Fruit fly (Drosophila melanogaster) whole organism, embryonic: Measurements from ENCODE around the gene CG13991.

Experiments used
- Atf-2 ChIP-seq: fragments of 200-800 bp; sonication (Bioruptor generic); optimal IDR thresholded peaks from 2 replicates; lab custom pipeline; 2016; ENCODE audit warnings: missing biosample characterization, missing genetic modification characterization
- BtbVII ChIP-seq: fragments of 200-800 bp; sonication (Bioruptor generic); optimal IDR thresholded peaks from 3 replicates; lab custom pipeline; 2017; ENCODE audit warnings: missing biosample characterization, mild to moderate bottlenecking, missing genetic modification characterization
- CG10274 ChIP-seq: fragments of 200-800 bp; sonication (Bioruptor generic); optimal IDR thresholded peaks from 3 replicates; lab custom pipeline; 2017; ENCODE audit warnings: missing biosample characterization, mild to moderate bottlenecking, missing genetic modification characterization
- CG10321 ChIP-seq: fragments of 200-800 bp; sonication (Bioruptor generic); IDR thresholded peaks from 2 replicates; pipeline ENCODE4 v1.3.6; 2022; ENCODE audit warnings: missing biosample characterization, missing genetic modification characterization
- CG11560 ChIP-seq: fragments of 200-800 bp; sonication (Bioruptor generic); IDR thresholded peaks from 3 replicates; pipeline ENCODE4 v1.3.6; 2022; ENCODE audit warnings: missing biosample characterization, missing genetic modification characterization
- CG12155 ChIP-seq: fragments of 200-800 bp; sonication (Bioruptor generic); optimal IDR thresholded peaks from 3 replicates; lab custom pipeline; 2016; ENCODE audit warnings: missing biosample characterization, missing genetic modification characterization
- CG13296 ChIP-seq: fragments of 200-800 bp; sonication (Bioruptor generic); optimal IDR thresholded peaks from 3 replicates; lab custom pipeline; 2018; ENCODE audit warnings: missing biosample characterization, mild to moderate bottlenecking, missing genetic modification characterization
- CG13894 ChIP-seq: fragments of 200-800 bp; sonication (Bioruptor generic); optimal IDR thresholded peaks from 3 replicates; lab custom pipeline; 2018; ENCODE audit warnings: missing biosample characterization, mild to moderate bottlenecking, missing genetic modification characterization, moderate library complexity
- CG15073 ChIP-seq: fragments of 200-800 bp; sonication (Bioruptor generic); optimal IDR thresholded peaks from 2 replicates; lab custom pipeline; 2016; ENCODE audit warnings: missing biosample characterization, missing genetic modification characterization
- CG2202 ChIP-seq: fragments of 200-800 bp; sonication (Bioruptor generic); optimal IDR thresholded peaks from 2 replicates; lab custom pipeline; 2018; ENCODE audit warnings: missing biosample characterization, mild to moderate bottlenecking, missing genetic modification characterization
- CG2712 ChIP-seq: fragments of 200-800 bp; optimal IDR thresholded peaks from 3 replicates; lab custom pipeline; 2019; ENCODE audit warnings: missing biosample characterization, mild to moderate bottlenecking, missing genetic modification characterization, moderate library complexity
- CG2889 ChIP-seq: fragments of 200-800 bp; sonication (Bioruptor generic); IDR thresholded peaks from 3 replicates; pipeline ENCODE4 v1.3.6; 2022; ENCODE audit warnings: missing biosample characterization, missing genetic modification characterization
- CG30431 ChIP-seq: fragments of 200-800 bp; sonication (Bioruptor generic); optimal IDR thresholded peaks from 2 replicates; lab custom pipeline; 2017; ENCODE audit warnings: missing biosample characterization, missing genetic modification characterization
- CG34376 ChIP-seq: fragments of 200-800 bp; sonication (Bioruptor generic); optimal IDR thresholded peaks from 2 replicates; lab custom pipeline; 2018; ENCODE audit warnings: missing biosample characterization, mild to moderate bottlenecking, missing genetic modification characterization
- CG4424 ChIP-seq: fragments of 200-800 bp; sonication (Bioruptor generic); optimal IDR thresholded peaks from 3 replicates; lab custom pipeline; 2016; ENCODE audit warnings: missing biosample characterization, missing genetic modification characterization
- CG4730 ChIP-seq: fragments of 200-800 bp; sonication (Bioruptor generic); IDR thresholded peaks from 2 replicates; pipeline ENCODE4 v1.3.6; 2022; ENCODE audit warnings: missing biosample characterization, missing genetic modification characterization
- CG6272 ChIP-seq: fragments of 200-800 bp; sonication (Bioruptor generic); IDR thresholded peaks from 2 replicates; pipeline ENCODE4 v1.3.6; 2022; ENCODE audit warnings: missing biosample characterization, missing genetic modification characterization
- CG7372 ChIP-seq: fragments of 200-800 bp; sonication (Bioruptor generic); IDR thresholded peaks from 2 replicates; pipeline ENCODE4 v1.3.6; 2022; ENCODE audit warnings: missing biosample characterization, missing genetic modification characterization
- CG7987 ChIP-seq: fragments of 200-800 bp; sonication (Bioruptor generic); optimal IDR thresholded peaks from 2 replicates; lab custom pipeline; 2018; ENCODE audit warnings: missing biosample characterization, mild to moderate bottlenecking, missing genetic modification characterization, moderate library complexity
- CG8359 ChIP-seq: fragments of 200-800 bp; sonication (Bioruptor generic); optimal IDR thresholded peaks from 2 replicates; lab custom pipeline; 2017; ENCODE audit warnings: missing biosample characterization, mild to moderate bottlenecking, missing genetic modification characterization, borderline replicate concordance
- Dbx ChIP-seq: fragments of 200-800 bp; sonication (Bioruptor generic); IDR thresholded peaks from 3 replicates; pipeline ENCODE4 v1.3.6; 2022; ENCODE audit warnings: missing biosample characterization, missing genetic modification characterization
- Doc2 ChIP-seq: fragments of 200-800 bp; sonication (Bioruptor generic); IDR thresholded peaks from 2 replicates; pipeline ENCODE4 v1.3.6; 2022; ENCODE audit warnings: missing biosample characterization, missing genetic modification characterization
- Dp ChIP-seq: fragments of 200-800 bp; sonication (Bioruptor generic); optimal IDR thresholded peaks from 2 replicates; lab custom pipeline; 2018; ENCODE audit warnings: missing biosample characterization, mild to moderate bottlenecking, missing genetic modification characterization, moderate library complexity
- Fer2 ChIP-seq: fragments of 200-800 bp; sonication (Bioruptor generic); optimal IDR thresholded peaks from 2 replicates; lab custom pipeline; 2018; ENCODE audit warnings: missing biosample characterization, mild to moderate bottlenecking, missing genetic modification characterization, moderate library complexity
- HHEX ChIP-seq: fragments of 200-800 bp; sonication (Bioruptor generic); optimal IDR thresholded peaks from 3 replicates; lab custom pipeline; 2017; ENCODE audit warnings: missing biosample characterization, mild to moderate bottlenecking, missing genetic modification characterization, missing genetic modification reagents
- HLHmδ ChIP-seq: fragments of 200-800 bp; sonication (Bioruptor generic); optimal IDR thresholded peaks from 2 replicates; lab custom pipeline; 2018; ENCODE audit warnings: missing biosample characterization, mild to moderate bottlenecking, missing genetic modification characterization, moderate library complexity
- Kr ChIP-seq: fragments of 200-800 bp; sonication (Bioruptor generic); optimal IDR thresholded peaks from 2 replicates; lab custom pipeline; 2017; ENCODE audit warnings: missing biosample characterization, mild to moderate bottlenecking, missing genetic modification characterization
- Rx ChIP-seq: fragments of 200-800 bp; sonication (Bioruptor generic); IDR thresholded peaks from 2 replicates; pipeline ENCODE4 v1.3.6; 2022; ENCODE audit warnings: missing biosample characterization, missing genetic modification characterization
- Side ChIP-seq: fragments of 200-800 bp; sonication (Bioruptor generic); optimal IDR thresholded peaks from 2 replicates; lab custom pipeline; 2016; ENCODE audit warnings: missing biosample characterization, missing genetic modification characterization
- Sox102F ChIP-seq: fragments of 200-800 bp; sonication (Bioruptor generic); optimal IDR thresholded peaks from 2 replicates; lab custom pipeline; 2018; ENCODE audit warnings: missing biosample characterization, mild to moderate bottlenecking, missing genetic modification characterization, moderate library complexity
- Usf ChIP-seq: fragments of 200-800 bp; sonication (Bioruptor generic); optimal IDR thresholded peaks from 2 replicates; lab custom pipeline; 2017; ENCODE audit warnings: missing genotype, missing biosample characterization, missing genetic modification characterization
- abd-A ChIP-seq: fragments of 200-800 bp; sonication (Bioruptor generic); optimal IDR thresholded peaks from 3 replicates; lab custom pipeline; 2019; ENCODE audit warnings: missing biosample characterization, mild to moderate bottlenecking, missing genetic modification characterization, moderate library complexity
- ash1 ChIP-seq: fragments of 200-800 bp; sonication (Bioruptor generic); optimal IDR thresholded peaks from 2 replicates; lab custom pipeline; 2018; ENCODE audit warnings: missing biosample characterization, mild to moderate bottlenecking, missing genetic modification characterization
- bbx ChIP-seq: fragments of 200-800 bp; sonication (Bioruptor generic); IDR thresholded peaks from 2 replicates; pipeline ENCODE4 v1.3.6; 2022; ENCODE audit warnings: missing biosample characterization, missing genetic modification characterization; ENCODE audit not compliant: partially characterized antibody
- chif ChIP-seq, 2 experiments: fragments of 200-800 bp; sonication (Bioruptor generic); optimal IDR thresholded peaks; 3 replicates each; lab custom pipeline; 2016; ENCODE audit warnings: missing biosample characterization in 2 of 2, missing genetic modification characterization in 2 of 2
- dati ChIP-seq: fragments of 200-800 bp; sonication (Bioruptor generic); IDR thresholded peaks from 2 replicates; pipeline ENCODE4 v1.3.6; 2022; ENCODE audit warnings: missing biosample characterization, missing genetic modification characterization
- dmrt99B ChIP-seq: fragments of 200-800 bp; sonication (Bioruptor generic); optimal IDR thresholded peaks from 2 replicates; lab custom pipeline; 2018; ENCODE audit warnings: missing biosample characterization, mild to moderate bottlenecking, missing genetic modification characterization, moderate library complexity
- fd64A ChIP-seq: fragments of 200-800 bp; sonication (Bioruptor generic); optimal IDR thresholded peaks from 3 replicates; lab custom pipeline; 2018; ENCODE audit warnings: missing biosample characterization, mild to moderate bottlenecking, missing genetic modification characterization
- ftz-f1 ChIP-seq: fragments of 200-800 bp; sonication (Bioruptor generic); optimal IDR thresholded peaks from 2 replicates; lab custom pipeline; 2016; ENCODE audit warnings: missing biosample characterization, missing genetic modification characterization
- gsb ChIP-seq: fragments of 200-800 bp; sonication (Bioruptor generic); IDR thresholded peaks from 2 replicates; pipeline ENCODE4 v1.3.6; 2022; ENCODE audit warnings: missing biosample characterization, missing genetic modification characterization
- hb ChIP-seq: fragments of 200-800 bp; sonication (Bioruptor generic); IDR thresholded peaks from 3 replicates; pipeline ENCODE4 v1.3.6; 2022; ENCODE audit warnings: missing biosample characterization, missing genetic modification characterization; ENCODE audit not compliant: partially characterized antibody
- nau ChIP-seq: fragments of 200-800 bp; sonication (Bioruptor generic); optimal IDR thresholded peaks from 3 replicates; lab custom pipeline; 2017; ENCODE audit warnings: missing biosample characterization, mild to moderate bottlenecking, missing genetic modification characterization, missing genetic modification reagents
- pfk ChIP-seq: fragments of 200-800 bp; sonication (Bioruptor generic); optimal IDR thresholded peaks from 2 replicates; lab custom pipeline; 2018; ENCODE audit warnings: missing biosample characterization, mild to moderate bottlenecking, missing genetic modification characterization, moderate library complexity
- phol ChIP-seq: fragments of 200-800 bp; sonication (Bioruptor generic); optimal IDR thresholded peaks from 3 replicates; lab custom pipeline; 2018; ENCODE audit warnings: missing biosample characterization, mild to moderate bottlenecking, missing genetic modification characterization, moderate library complexity
- pita ChIP-seq: fragments of 200-800 bp; sonication (Bioruptor generic); optimal IDR thresholded peaks from 2 replicates; lab custom pipeline; 2017; ENCODE audit warnings: missing biosample characterization, mild to moderate bottlenecking, missing genetic modification characterization
- pnt ChIP-seq: fragments of 200-800 bp; sonication (Bioruptor generic); optimal IDR thresholded peaks from 3 replicates; lab custom pipeline; 2016; ENCODE audit warnings: missing biosample characterization, missing genetic modification characterization
- pum ChIP-seq: fragments of 200-800 bp; sonication (Bioruptor generic); optimal IDR thresholded peaks from 2 replicates; lab custom pipeline; 2016; ENCODE audit warnings: missing biosample characterization, missing genetic modification characterization
- ranshi ChIP-seq: fragments of 200-800 bp; sonication (Bioruptor generic); IDR thresholded peaks from 2 replicates; pipeline ENCODE4 v1.3.6; 2022; ENCODE audit warnings: missing biosample characterization, missing genetic modification characterization
- row ChIP-seq: fragments of 200-800 bp; sonication (Bioruptor generic); IDR thresholded peaks from 3 replicates; pipeline ENCODE4 v1.3.6; 2022; ENCODE audit warnings: missing biosample characterization, missing genetic modification characterization
- scrt ChIP-seq: fragments of 200-800 bp; sonication (Bioruptor generic); optimal IDR thresholded peaks from 2 replicates; lab custom pipeline; 2018; ENCODE audit warnings: missing biosample characterization, mild to moderate bottlenecking, missing genetic modification characterization, moderate library complexity
- ssp ChIP-seq: fragments of 200-800 bp; sonication (Bioruptor generic); IDR thresholded peaks from 2 replicates; pipeline ENCODE4 v1.3.6; 2022; ENCODE audit warnings: missing biosample characterization, missing genetic modification characterization
- wor ChIP-seq: fragments of 200-800 bp; sonication (Bioruptor generic); IDR thresholded peaks from 2 replicates; pipeline ENCODE4 v1.3.6; 2022; ENCODE audit warnings: missing biosample characterization, missing genetic modification characterization
- yki ChIP-seq: fragments of >200 bp; optimal IDR thresholded peaks from 3 replicates; lab custom pipeline; 2018

The CG13991 gene

dm6 chr2L:6092300-6092699 lies 46.9 kb upstream of the CG13991 start (continued):
- TF ChIP-seq CG2712 (no peak), CG15073 (GFP tag; lab: Kevin White, UChicago) (no peak), CG7987 (GFP tag; lab: Kevin White, UChicago) (no peak), CG34376 (GFP tag; lab: Kevin White, UChicago) (peak; percentile 34), bbx (GFP tag; lab: Robert Waterston, UW) (no peak), hb (GFP tag; lab: Robert Waterston, UW) (no peak), dati (GFP tag; lab: Robert Waterston, UW) (no peak), chif (GFP tag; optimal IDR thresholded peaks at IDR 0.05; lab: Kevin White, UChicago) (no peak), CG2202 (no peak), ash1 (GFP tag; lab: Kevin White, UChicago) (no peak), CG10321 (GFP tag; lab: Robert Waterston, UW) (no peak), Dbx (GFP tag; lab: Robert Waterston, UW) (no peak), abd-A (tag; lab: Kevin White, UChicago) (peak; percentile 62), Side (no peak), CG13296 (peak; percentile 33), pum (GFP tag; lab: Kevin White, UChicago) (no peak), HLHmδ (GFP tag; lab: Kevin White, UChicago) (no peak), Fer2 (tag; lab: Kevin White, UChicago) (no peak), ranshi (GFP tag; lab: Robert Waterston, UW) (no peak), ftz-f1 (GFP tag; lab: Kevin White, UChicago) (no peak), CG4730 (GFP tag; lab: Robert Waterston, UW) (no peak), Rx (GFP tag; lab: Robert Waterston, UW) (no peak), dmrt99B (tag; lab: Kevin White, UChicago) (no peak), BtbVII (GFP tag; lab: Kevin White, UChicago) (no peak), CG4424 (no peak), Sox102F (GFP tag; lab: Kevin White, UChicago) (no peak), pita (GFP tag; lab: Kevin White, UChicago) (no peak), scrt (GFP tag; lab: Kevin White, UChicago) (peak; percentile 23), CG13894 (tag; lab: Kevin White, UChicago) (peak; percentile 98), nau (GFP tag; lab: Kevin White, UChicago) (no peak), pfk (GFP tag; lab: Kevin White, UChicago) (no peak), Doc2 (GFP tag; lab: Robert Waterston, UW) (no peak), phol (peak; percentile 64), CG6272 (no peak), gsb (GFP tag; lab: Robert Waterston, UW) (no peak), wor (GFP tag; lab: Robert Waterston, UW) (no peak), ssp (GFP tag; lab: Robert Waterston, UW) (no peak), CG30431 (GFP tag; lab: Kevin White, UChicago) (no peak), CG2889 (GFP tag; lab: Robert Waterston, UW) (no peak), CG11560 (tag; lab: Robert Waterston, UW) (no peak), CG8359 (GFP tag; lab: Kevin White, UChicago) (no peak), Usf (no peak), Dp (GFP tag; lab: Kevin White, UChicago) (no peak), CG7372 (no peak), CG12155 (GFP tag; lab: Kevin White, UChicago) (no peak), Kr (GFP tag; lab: Kevin White, UChicago) (no peak), HHEX (GFP tag; lab: Kevin White, UChicago) (no peak), row (no peak), Atf-2 (GFP tag; lab: Kevin White, UChicago) (no peak), fd64A (GFP tag; lab: Kevin White, UChicago) (no peak), yki (lab: Kevin White, UChicago) (no peak), pnt (GFP tag; lab: Kevin White, UChicago) (no peak), CG10274 (no peak)
